Worm (Caenorhabditis elegans) whole organism, L1 larva: ENCODE results near the gene Y48A6B.7.

Source experiments
- C16A3.4 ChIP-seq: fragments of 150-350 bp; optimal IDR thresholded peaks from 2 replicates; lab custom pipeline; 2014; ENCODE audit warnings: missing biosample characterization, missing genetic modification characterization
- F16B12.6 ChIP-seq: fragments of 150-350 bp; optimal IDR thresholded peaks from 2 replicates; lab custom pipeline; 2014; ENCODE audit warnings: missing biosample characterization, missing genetic modification characterization
- aha-1 ChIP-seq: fragments of 150-350 bp; optimal IDR thresholded peaks from 2 replicates; lab custom pipeline; 2014; ENCODE audit warnings: missing biosample characterization, missing genetic modification characterization
- aly-2 ChIP-seq: fragments of 150-350 bp; optimal IDR thresholded peaks from 2 replicates; lab custom pipeline; 2014; ENCODE audit warnings: missing biosample characterization, missing genetic modification characterization
- dpl-1 ChIP-seq, 3 experiments: fragments of 150-350 bp in 2 of 3; sonication (generic microtip) in 1 of 3; optimal IDR thresholded peaks; 2 replicates each; lab custom pipeline; 2014 to 2017; ENCODE audit warnings: missing biosample characterization in 3 of 3, missing genetic modification characterization in 3 of 3, missing genetic modification reagents in 3 of 3
- egl-13 ChIP-seq: sonication (generic microtip); optimal IDR thresholded peaks from 2 replicates; lab custom pipeline; 2016; ENCODE audit warnings: missing genotype, missing genetic modification reagents, missing genetic modification characterization, missing compliant biosample characterization
- elt-2 ChIP-seq: sonication (generic microtip); optimal IDR thresholded peaks from 2 replicates; lab custom pipeline; 2016; ENCODE audit warnings: missing genetic modification characterization, mild to moderate bottlenecking, inconsistent platforms, missing compliant biosample characterization, missing genetic modification reagents
- elt-3 ChIP-seq, 6 experiments: fragments of 150-350 bp in 1 of 6; sonication (generic microtip); optimal IDR thresholded peaks; 2 replicates each; lab custom pipeline; 2017 to 2018; ENCODE audit warnings: missing biosample characterization in 6 of 6, missing genetic modification characterization in 6 of 6, inconsistent platforms in 1 of 6
- fkh-10 ChIP-seq: sonication (generic microtip); optimal IDR thresholded peaks from 2 replicates; lab custom pipeline; 2017; ENCODE audit warnings: missing biosample characterization, missing genetic modification reagents, missing genetic modification characterization
- fkh-4 ChIP-seq: sonication (generic microtip); optimal IDR thresholded peaks from 2 replicates; lab custom pipeline; 2016; ENCODE audit warnings: missing compliant biosample characterization, missing genetic modification characterization, borderline replicate concordance
- fkh-8 ChIP-seq: sonication (generic microtip); optimal IDR thresholded peaks from 2 replicates; lab custom pipeline; 2016; ENCODE audit warnings: mild to moderate bottlenecking, missing genetic modification characterization, missing compliant biosample characterization
- fos-1 ChIP-seq: fragments of 150-350 bp; optimal IDR thresholded peaks from 2 replicates; lab custom pipeline; 2014; ENCODE audit warnings: missing biosample characterization, missing genetic modification characterization
- irx-1 ChIP-seq: sonication (generic microtip); optimal IDR thresholded peaks from 2 replicates; lab custom pipeline; 2016; ENCODE audit warnings: missing genetic modification characterization, missing compliant biosample characterization
- isw-1 ChIP-seq: fragments of 200-800 bp; sonication (Bioruptor generic); IDR thresholded peaks from 2 replicates; pipeline ENCODE4 v1.3.6; 2022; ENCODE audit warnings: missing genetic modification characterization, missing compliant biosample characterization
- jun-1 ChIP-seq: fragments of 150-350 bp; optimal IDR thresholded peaks from 2 replicates; lab custom pipeline; 2014; ENCODE audit warnings: missing biosample characterization, missing genetic modification reagents, missing genetic modification characterization
- lin-13 ChIP-seq: fragments of 150-350 bp; optimal IDR thresholded peaks from 2 replicates; lab custom pipeline; 2014; ENCODE audit warnings: missing biosample characterization, missing genetic modification reagents, missing genetic modification characterization
- lin-15B ChIP-seq: fragments of 150-350 bp; sonication (generic microtip); optimal IDR thresholded peaks from 3 replicates; lab custom pipeline; 2014; ENCODE audit warnings: missing biosample characterization, missing genetic modification characterization
- lin-39 ChIP-seq: fragments of 150-350 bp; optimal IDR thresholded peaks from 2 replicates; lab custom pipeline; 2014; ENCODE audit warnings: missing biosample characterization, missing genetic modification reagents, missing genetic modification characterization
- mep-1 ChIP-seq: fragments of 150-350 bp; optimal IDR thresholded peaks from 2 replicates; lab custom pipeline; 2014; ENCODE audit warnings: missing biosample characterization, missing genetic modification characterization
- nhr-11 ChIP-seq: fragments of 150-350 bp; optimal IDR thresholded peaks from 2 replicates; lab custom pipeline; 2014; ENCODE audit warnings: missing biosample characterization, missing genetic modification characterization
- nhr-12 ChIP-seq: sonication (generic microtip); optimal IDR thresholded peaks from 2 replicates; lab custom pipeline; 2017; ENCODE audit warnings: missing biosample characterization, missing genetic modification characterization
- nhr-20 ChIP-seq: sonication (generic microtip); optimal IDR thresholded peaks from 2 replicates; lab custom pipeline; 2016; ENCODE audit warnings: mild to moderate bottlenecking, missing genetic modification characterization, missing compliant biosample characterization
- nhr-237 ChIP-seq: fragments of 150-350 bp; optimal IDR thresholded peaks from 2 replicates; lab custom pipeline; 2014; ENCODE audit warnings: missing biosample characterization, missing genetic modification characterization
- nhr-28 ChIP-seq: fragments of 150-350 bp; optimal IDR thresholded peaks from 2 replicates; lab custom pipeline; 2014; ENCODE audit warnings: missing biosample characterization, missing genetic modification characterization
- nhr-71 ChIP-seq: sonication (generic microtip); optimal IDR thresholded peaks from 2 replicates; lab custom pipeline; 2016; ENCODE audit warnings: mild to moderate bottlenecking, missing genetic modification characterization, moderate library complexity, missing compliant biosample characterization
- nhr-76 ChIP-seq: sonication (generic microtip); optimal IDR thresholded peaks from 2 replicates; lab custom pipeline; 2017; ENCODE audit warnings: missing biosample characterization, missing genetic modification characterization
- nhr-90 ChIP-seq: sonication (generic microtip); optimal IDR thresholded peaks from 2 replicates; lab custom pipeline; 2016; ENCODE audit warnings: mild to moderate bottlenecking, missing genetic modification characterization, missing compliant biosample characterization; ENCODE audit not compliant: poor library complexity
- pag-3 ChIP-seq: sonication (generic microtip); optimal IDR thresholded peaks from 2 replicates; lab custom pipeline; 2017; ENCODE audit warnings: missing genetic modification characterization, mild to moderate bottlenecking, missing compliant biosample characterization, antibody characterized with exemption, borderline replicate concordance; ENCODE audit not compliant: insufficient read depth
- pax-3 ChIP-seq: fragments of 200-800 bp; sonication (Bioruptor generic); optimal IDR thresholded peaks from 2 replicates; lab custom pipeline; 2018; ENCODE audit warnings: mild to moderate bottlenecking, missing genetic modification characterization, moderate library complexity, missing compliant biosample characterization
- skn-1 ChIP-seq: fragments of 150-350 bp; optimal IDR thresholded peaks from 2 replicates; lab custom pipeline; 2014; ENCODE audit warnings: missing biosample characterization, missing genetic modification characterization
- snpc-4 ChIP-seq: fragments of 150-350 bp; optimal IDR thresholded peaks from 2 replicates; lab custom pipeline; 2014; ENCODE audit warnings: missing biosample characterization, missing genetic modification characterization
- sox-4 ChIP-seq: sonication (generic microtip); optimal IDR thresholded peaks from 2 replicates; lab custom pipeline; 2016; ENCODE audit warnings: missing genetic modification characterization, missing compliant biosample characterization
- tbx-2 ChIP-seq: sonication (generic microtip); optimal IDR thresholded peaks from 2 replicates; lab custom pipeline; 2016; ENCODE audit warnings: missing genetic modification characterization, missing compliant biosample characterization
- unc-130 ChIP-seq: fragments of 150-350 bp; optimal IDR thresholded peaks from 2 replicates; lab custom pipeline; 2017; ENCODE audit warnings: missing biosample characterization, missing genetic modification characterization, inconsistent platforms
- unc-30 ChIP-seq: sonication (generic microtip); optimal IDR thresholded peaks from 2 replicates; lab custom pipeline; 2017; ENCODE audit warnings: missing biosample characterization, missing genetic modification characterization
- unc-62 ChIP-seq: fragments of 150-350 bp; optimal IDR thresholded peaks from 2 replicates; lab custom pipeline; 2014; ENCODE audit warnings: missing biosample characterization, missing genetic modification reagents, missing genetic modification characterization
- unc-86 ChIP-seq: sonication (generic microtip); optimal IDR thresholded peaks from 2 replicates; lab custom pipeline; 2016; ENCODE audit warnings: missing genetic modification characterization, missing compliant biosample characterization
- unc-98 ChIP-seq: fragments of 200-800 bp; sonication (Bioruptor generic); IDR thresholded peaks from 2 replicates; pipeline ENCODE4 v1.3.6; 2022; ENCODE audit warnings: missing genetic modification characterization, missing compliant biosample characterization
- zag-1 ChIP-seq: fragments of 150-350 bp; optimal IDR thresholded peaks from 2 replicates; lab custom pipeline; 2014; ENCODE audit warnings: missing biosample characterization, missing genetic modification characterization
- zip-4 ChIP-seq: fragments of 200-800 bp; sonication (Bioruptor generic); optimal IDR thresholded peaks from 2 replicates; lab custom pipeline; 2018; ENCODE audit warnings: mild to moderate bottlenecking, missing genetic modification characterization, moderate library complexity, missing compliant biosample characterization
- ztf-11 ChIP-seq, 2 experiments: sonication (generic microtip); optimal IDR thresholded peaks; 2 replicates each; lab custom pipeline; 2016 to 2017; ENCODE audit warnings: missing genetic modification characterization in 2 of 2, missing biosample characterization in 1 of 2, missing compliant biosample characterization in 1 of 2
- ztf-4 ChIP-seq: fragments of 150-350 bp; optimal IDR thresholded peaks from 2 replicates; lab custom pipeline; 2014; ENCODE audit warnings: missing biosample characterization, missing genetic modification characterization

The Y48A6B.7 gene

DNA sequence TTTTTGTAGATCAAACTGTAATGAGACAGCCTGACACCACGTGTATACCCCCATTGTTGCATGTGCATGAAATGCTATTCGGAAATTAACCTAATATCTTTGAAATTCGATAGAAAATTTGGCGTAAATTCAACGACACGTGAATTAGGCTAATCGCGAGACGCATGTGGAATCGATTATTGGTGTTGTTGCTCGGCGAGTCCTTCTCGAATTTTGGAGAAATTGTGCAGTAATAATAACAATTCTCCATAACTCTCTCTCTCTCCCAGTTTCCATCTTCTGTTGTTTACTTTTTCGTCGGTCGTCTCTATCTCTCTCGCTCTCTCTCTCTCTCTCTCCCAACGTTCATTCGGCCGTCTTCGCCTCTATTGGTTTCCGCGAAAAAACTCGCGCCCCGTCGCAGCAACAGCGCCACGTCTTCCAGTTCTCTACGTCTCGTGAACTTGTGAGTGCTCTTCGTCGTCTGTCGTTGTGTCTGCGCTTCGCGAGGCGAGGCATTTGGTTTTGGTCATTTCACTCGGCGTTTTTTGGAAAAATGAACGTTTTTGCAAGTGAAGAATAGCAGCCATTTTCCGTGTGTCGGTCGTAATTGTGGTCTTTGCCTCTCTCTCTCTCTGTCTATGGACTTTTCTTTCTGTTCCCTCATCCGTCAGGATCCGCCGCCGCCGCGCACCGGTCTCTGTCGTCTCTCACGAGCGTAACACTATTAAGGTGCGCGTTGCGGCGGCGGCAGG is 28.3 kb upstream of the Y48A6B.7 start (continued):
- TF ChIP-seq nhr-12 (tag; lab: Kevin White, UChicago) (no peak), nhr-71 (tag; lab: Kevin White, UChicago) (peak; percentile 78), lin-13 (GFP tag; lab: Kevin White, UChicago) (peak; percentile 12), aha-1 (tag; lab: Kevin White, UChicago) (no peak), unc-130 (no peak), unc-30 (tag; lab: Kevin White, UChicago) (no peak), nhr-90 (tag; lab: Kevin White, UChicago) (peak; percentile 22), nhr-76 (tag; lab: Kevin White, UChicago) (no peak), unc-86 (peak; percentile 46), dpl-1 (GFP tag; optimal IDR thresholded peaks at IDR 0.05; lab: Kevin White, UChicago) (peak; percentile 40 to 49 (median 42)), mep-1 (tag; lab: Kevin White, UChicago) (peak; percentile 45), tbx-2 (peak; percentile 53), pag-3 (tag; lab: Kevin White, UChicago) (peak; percentile 49), skn-1 (tag; lab: Kevin White, UChicago) (no peak), fkh-8 (peak; percentile 70), ztf-11 (tag; optimal IDR thresholded peaks at IDR 0.05; lab: Kevin White, UChicago) (no peak), F16B12.6 (tag; lab: Kevin White, UChicago) (peak; percentile 37), C16A3.4 (tag; lab: Kevin White, UChicago) (peak; percentile 20), lin-39 (no peak), irx-1 (no peak), aly-2 (no peak), snpc-4 (tag; lab: Kevin White, UChicago) (peak; percentile 17), lin-15B (no peak), nhr-11 (tag; lab: Kevin White, UChicago) (no peak), fos-1 (tag; lab: Kevin White, UChicago) (no peak), nhr-28 (no peak), elt-3 (tag; optimal IDR thresholded peaks at IDR 0.05; lab: Kevin White, UChicago) (peak in 1 of 6 experiments; percentile 7), sox-4 (tag; lab: Kevin White, UChicago) (no peak), unc-62 (GFP tag; lab: Kevin White, UChicago) (no peak), fkh-10 (GFP tag; lab: Kevin White, UChicago) (peak; percentile 53), ztf-4 (tag; lab: Kevin White, UChicago) (peak; percentile 41), isw-1 (GFP tag; lab: Robert Waterston, UW) (peak; percentile 48), jun-1 (tag; lab: Kevin White, UChicago) (peak; percentile 54)

DNA sequence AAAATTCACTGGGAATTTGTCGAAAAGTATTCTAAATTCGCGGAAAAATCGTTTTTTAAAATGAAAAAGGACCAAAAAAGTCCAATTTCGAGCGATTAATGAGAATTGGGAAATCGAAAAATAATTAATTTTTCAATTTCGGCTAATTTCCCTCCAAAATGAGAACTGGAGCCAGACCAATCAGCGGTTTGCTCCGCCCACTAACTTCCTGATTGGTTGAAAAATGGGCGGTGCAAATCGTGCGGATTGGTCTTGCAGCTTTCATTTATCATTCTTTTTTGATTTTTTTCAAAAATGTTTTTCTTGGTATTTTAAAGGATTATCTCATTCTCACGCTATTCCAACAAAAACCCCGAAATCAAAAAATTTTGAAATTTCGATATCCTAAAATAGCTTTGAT is 27.7 kb upstream of the Y48A6B.7 start:
- TF ChIP-seq unc-30 (tag; lab: Kevin White, UChicago) (no peak), fkh-4 (tag; lab: Kevin White, UChicago) (no peak), elt-2 (tag; lab: Kevin White, UChicago) (no peak), unc-98 (GFP tag; lab: Robert Waterston, UW) (no peak), zag-1 (tag; lab: Kevin White, UChicago) (no peak), irx-1 (no peak), nhr-20 (tag; lab: Kevin White, UChicago) (no peak), nhr-76 (tag; lab: Kevin White, UChicago) (no peak), fos-1 (tag; lab: Kevin White, UChicago) (no peak), zip-4 (GFP tag; lab: Kevin White, UChicago) (no peak), nhr-237 (tag; lab: Kevin White, UChicago) (no peak), dpl-1 (GFP tag; optimal IDR thresholded peaks at IDR 0.05; lab: Kevin White, UChicago) (no peak), pax-3 (no peak), egl-13 (tag; lab: Kevin White, UChicago) (no peak)
